Fruit fly (Drosophila melanogaster) whole organism, wandering third instar larva: ENCODE results near the gene CG18530.

Experiments used
- Abd-B ChIP-seq: fragments of >200 bp; optimal IDR thresholded peaks from 2 replicates; lab custom pipeline; 2017; ENCODE audit warnings: missing biosample characterization, missing genetic modification characterization
- Dfd ChIP-seq: fragments of >200 bp; optimal IDR thresholded peaks from 2 replicates; lab custom pipeline; 2017; ENCODE audit warnings: missing biosample characterization, missing genetic modification characterization
- Jra ChIP-seq: sonication (Bioruptor generic); optimal IDR thresholded peaks from 2 replicates; lab custom pipeline; 2016; ENCODE audit warnings: missing biosample characterization, missing genetic modification characterization
- Myc ChIP-seq: fragments of >200 bp; optimal IDR thresholded peaks from 2 replicates; lab custom pipeline; 2017
- lola ChIP-seq: fragments of >200 bp; optimal IDR thresholded peaks from 2 replicates; lab custom pipeline; 2017; ENCODE audit warnings: missing biosample characterization, missing genetic modification characterization
- usp ChIP-seq: fragments of >200 bp; optimal IDR thresholded peaks from 2 replicates; lab custom pipeline; 2017; ENCODE audit warnings: missing biosample characterization, missing genetic modification characterization

dm6 chr3R:12615553-12615952, 17.6 kb upstream of the CG18530 start:
- TF ChIP-seq Jra (GFP tag; lab: Kevin White, UChicago) (no peak), usp (GFP tag; lab: Kevin White, UChicago) (no peak), Dfd (no peak), lola (GFP tag; lab: Kevin White, UChicago) (no peak), Abd-B (GFP tag; lab: Kevin White, UChicago) (no peak), Myc (lab: Kevin White, UChicago) (no peak)
